Worm (Caenorhabditis elegans): ENCODE measurements around the gene mrpl-28.

DNA sequence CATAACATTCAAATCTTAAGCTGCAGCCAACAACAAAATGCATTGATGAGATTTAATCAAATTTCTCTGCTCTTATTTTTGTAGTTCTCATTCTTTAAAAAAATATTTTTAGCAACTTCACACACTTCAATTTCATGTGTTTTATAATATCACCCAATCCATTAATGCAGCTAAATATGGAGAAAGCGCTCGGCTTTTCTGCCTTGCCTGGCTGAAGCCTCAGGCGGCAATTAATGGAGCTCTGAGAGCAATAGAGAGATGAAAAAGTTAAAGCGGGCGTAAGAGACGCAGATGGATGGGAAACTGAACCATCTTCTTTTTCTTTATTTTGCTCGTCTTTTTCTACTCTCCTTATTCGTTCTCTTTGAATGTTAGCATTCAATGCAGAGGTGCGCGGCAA is 48.1 kb downstream of the mrpl-28 start:
- TF ChIP-seq zag-1 (tag; optimal IDR thresholded peaks at IDR 0.05) (no peak), madf-9 (GFP tag; conservative IDR thresholded peaks at IDR 0.05) (no peak), unc-39 (tag; optimal IDR thresholded peaks at IDR 0.05) (no peak)
